Fruit fly (Drosophila melanogaster) whole organism, adult: ENCODE measurements around the gene CG33278.

Experiments used
- CG11617 ChIP-seq: fragments of 200-800 bp; sonication (Bioruptor generic); optimal IDR thresholded peaks from 2 replicates; lab custom pipeline; 2017; ENCODE audit warnings: mild to moderate bottlenecking, missing biosample characterization, missing genetic modification reagents, missing genetic modification characterization
- CG12768 ChIP-seq: fragments of 200-800 bp; sonication (Bioruptor generic); optimal IDR thresholded peaks from 2 replicates; lab custom pipeline; 2017; ENCODE audit warnings: missing biosample characterization, missing genetic modification characterization, mild to moderate bottlenecking, moderate library complexity, missing genetic modification reagents
- CG14711 ChIP-seq: fragments of 200-800 bp; sonication (Bioruptor generic); optimal IDR thresholded peaks from 2 replicates; lab custom pipeline; 2018; ENCODE audit warnings: missing biosample characterization, mild to moderate bottlenecking, missing genetic modification characterization, moderate library complexity
- CG1620 ChIP-seq: fragments of 200-800 bp; sonication (Bioruptor generic); optimal IDR thresholded peaks from 2 replicates; lab custom pipeline; 2016; ENCODE audit warnings: missing biosample characterization, missing genetic modification characterization
- CG33017 ChIP-seq: fragments of 200-800 bp; sonication (Bioruptor generic); optimal IDR thresholded peaks from 2 replicates; lab custom pipeline; 2018; ENCODE audit warnings: missing biosample characterization, mild to moderate bottlenecking, missing genetic modification characterization, moderate library complexity
- CG5204 ChIP-seq: fragments of 200-800 bp; sonication (Bioruptor generic); optimal IDR thresholded peaks from 2 replicates; lab custom pipeline; 2016; ENCODE audit warnings: missing biosample characterization, missing genetic modification characterization
- CG7045 ChIP-seq: fragments of 200-800 bp; sonication (Bioruptor generic); optimal IDR thresholded peaks from 2 replicates; lab custom pipeline; 2017; ENCODE audit warnings: missing biosample characterization, mild to moderate bottlenecking, missing genetic modification characterization
- CG7101 ChIP-seq: fragments of 200-800 bp; sonication (Bioruptor generic); optimal IDR thresholded peaks from 2 replicates; lab custom pipeline; 2018; ENCODE audit warnings: missing biosample characterization, mild to moderate bottlenecking, missing genetic modification characterization, moderate library complexity
- Clk ChIP-seq: fragments of 200-800 bp; sonication (Bioruptor generic); optimal IDR thresholded peaks from 2 replicates; lab custom pipeline; 2017; ENCODE audit warnings: missing biosample characterization, missing genetic modification characterization
- Crg-1 ChIP-seq: fragments of 200-800 bp; sonication (Bioruptor generic); optimal IDR thresholded peaks from 2 replicates; lab custom pipeline; 2016; ENCODE audit warnings: missing biosample characterization, missing genetic modification characterization
- Hr96 ChIP-seq: fragments of 200-800 bp; sonication (Bioruptor generic); optimal IDR thresholded peaks from 2 replicates; lab custom pipeline; 2016; ENCODE audit warnings: missing biosample characterization, missing genetic modification characterization
- Mnt ChIP-seq: fragments of 200-800 bp; sonication (Bioruptor generic); optimal IDR thresholded peaks from 2 replicates; lab custom pipeline; 2016; ENCODE audit warnings: missing biosample characterization, mild to moderate bottlenecking, missing genetic modification characterization
- bab1 ChIP-seq: fragments of 200-800 bp; sonication (Bioruptor generic); optimal IDR thresholded peaks from 3 replicates; lab custom pipeline; 2019; ENCODE audit warnings: missing biosample characterization, mild to moderate bottlenecking, missing genetic modification characterization, moderate library complexity
- cic ChIP-seq: fragments of 200-800 bp; sonication (Bioruptor generic); optimal IDR thresholded peaks from 2 replicates; lab custom pipeline; 2017; ENCODE audit warnings: missing biosample characterization, mild to moderate bottlenecking, missing genetic modification characterization, moderate library complexity
- cnc ChIP-seq, 2 experiments: fragments of >200 bp; optimal IDR thresholded peaks; 2 replicates each; lab custom pipeline; 2017
- kay ChIP-seq: fragments of 200-800 bp; sonication (Bioruptor generic); peaks from one replicate; lab custom pipeline; 2016; ENCODE audit warnings: missing biosample characterization, missing genetic modification characterization, borderline replicate concordance
- ovo ChIP-seq: fragments of 200-800 bp; sonication (Bioruptor generic); optimal IDR thresholded peaks from 2 replicates; lab custom pipeline; 2016; ENCODE audit warnings: missing biosample characterization, missing genetic modification characterization
- pad ChIP-seq: fragments of 200-800 bp; sonication (Bioruptor generic); optimal IDR thresholded peaks from 3 replicates; lab custom pipeline; 2017; ENCODE audit warnings: missing biosample characterization, missing genetic modification characterization, mild to moderate bottlenecking, moderate library complexity, missing genetic modification reagents
- tj ChIP-seq: fragments of 200-800 bp; sonication (Bioruptor generic); optimal IDR thresholded peaks from 3 replicates; lab custom pipeline; 2017; ENCODE audit warnings: missing biosample characterization, mild to moderate bottlenecking, missing genetic modification characterization, moderate library complexity
- toe ChIP-seq: fragments of 200-800 bp; sonication (Bioruptor generic); optimal IDR thresholded peaks from 2 replicates; lab custom pipeline; 2016; ENCODE audit warnings: missing biosample characterization, missing genetic modification characterization

The CG33278 gene

dm6 chr3L:7433325-7433827 is 17.3 kb upstream of the CG33278 start:
- no peak for TF ChIP-seq Clk
- peak; percentile 71 for TF ChIP-seq cic (GFP tag; lab: Kevin White, UChicago)
- no peak for TF ChIP-seq CG7045 (GFP tag; lab: Kevin White, UChicago)
- peak; percentile 46 for TF ChIP-seq tj

DNA sequence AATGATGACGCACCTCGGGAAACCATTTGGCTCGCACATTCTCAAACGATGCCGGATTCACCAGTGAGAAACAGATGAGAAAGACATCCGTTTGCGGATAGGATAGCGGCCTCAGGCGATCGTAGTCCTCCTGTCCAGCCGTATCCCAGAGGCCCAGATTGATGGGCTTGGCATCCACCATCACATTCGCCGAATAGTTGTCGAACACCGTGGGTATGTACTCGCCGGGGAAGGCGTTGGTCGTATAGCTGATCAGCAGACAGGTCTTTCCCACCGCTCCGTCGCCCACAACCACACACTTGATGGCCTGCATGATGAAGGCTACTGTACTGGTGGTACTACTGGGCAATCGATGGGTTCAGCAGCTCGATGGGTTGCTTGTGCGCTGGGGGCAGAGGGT is 16.5 kb upstream of the CG33278 start:
- no peak for TF ChIP-seq bab1 (GFP tag; lab: Kevin White, UChicago)
- no peak for TF ChIP-seq Crg-1 (GFP tag; lab: Kevin White, UChicago)
- no peak for TF ChIP-seq toe
- no peak for TF ChIP-seq cic (GFP tag; lab: Kevin White, UChicago)
- no peak for TF ChIP-seq CG11617 (GFP tag; lab: Kevin White, UChicago)
- no peak for TF ChIP-seq kay
- no peak for TF ChIP-seq Hr96
- TF ChIP-seq CG1620 (GFP tag; lab: Kevin White, UChicago) = no peak

dm6 chr3L:7434715-7435653 is 15.7 kb upstream of the CG33278 start, which contains the start of gene Rac2:
Gene Rac2, minus strand, starts transcription at chr3L:7435190.
- TF ChIP-seq Clk (peak; percentile 11), CG7101 (tag; lab: Kevin White, UChicago) (peak; percentile 41), cnc (optimal IDR thresholded peaks at IDR 0.05; lab: Kevin White, UChicago) (no peak), bab1 (GFP tag; lab: Kevin White, UChicago) (peak; percentile 46), CG11617 (GFP tag; lab: Kevin White, UChicago) (peak; percentile 34), kay (peak; percentile 100), tj (peak; percentile 75), pad (GFP tag; lab: Kevin White, UChicago) (peak; percentile 29), CG1620 (GFP tag; lab: Kevin White, UChicago) (no peak), CG12768 (peak; percentile 4), Crg-1 (GFP tag; lab: Kevin White, UChicago) (no peak), cic (GFP tag; lab: Kevin White, UChicago) (peak; percentile 65), Hr96 (peak; percentile 48), Mnt (GFP tag; lab: Kevin White, UChicago) (peak; percentile 46), CG33017 (no peak), CG14711 (peak; percentile 19), toe (peak; percentile 17), CG7045 (GFP tag; lab: Kevin White, UChicago) (no peak), CG5204 (GFP tag; lab: Kevin White, UChicago) (no peak), ovo (GFP tag; lab: Kevin White, UChicago) (no peak)

DNA sequence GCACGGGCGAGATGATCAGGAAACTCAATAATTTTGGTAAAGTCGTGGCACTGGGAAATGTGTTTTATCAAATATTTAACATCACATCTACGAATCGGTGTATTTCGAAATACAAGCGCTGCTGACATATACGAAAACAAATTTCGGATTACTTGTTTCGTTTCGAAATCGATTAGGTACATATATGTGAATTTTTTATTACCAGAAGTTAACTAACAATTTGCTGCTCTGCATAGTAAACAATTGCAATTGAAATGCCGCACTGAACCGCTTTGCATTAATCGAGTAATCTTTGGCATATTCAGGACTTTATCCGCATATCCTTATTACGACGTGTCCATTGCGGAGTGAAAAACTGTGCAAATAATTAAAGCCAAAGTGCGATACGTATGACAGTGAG is 13.3 kb upstream of the CG33278 start, which contains the start of gene CG14835:
Gene CG14835, minus strand, starts transcription at position 101 of the 400 bp plus-strand sequence.
- TF ChIP-seq CG7045 (GFP tag; lab: Kevin White, UChicago) = no peak
- TF ChIP-seq Hr96 = no peak
- TF ChIP-seq ovo (GFP tag; lab: Kevin White, UChicago) = no peak
- no peak for TF ChIP-seq CG33017
- TF ChIP-seq tj = no peak
- no peak for TF ChIP-seq cnc (optimal IDR thresholded peaks at IDR 0.05; lab: Kevin White, UChicago)
- TF ChIP-seq CG14711 = no peak
- no peak for TF ChIP-seq CG1620 (GFP tag; lab: Kevin White, UChicago)
- no peak for TF ChIP-seq CG7101 (tag; lab: Kevin White, UChicago)

- TF ChIP-seq CG11617 (GFP tag; lab: Kevin White, UChicago) (no peak), toe (no peak), cnc (optimal IDR thresholded peaks at IDR 0.05; lab: Kevin White, UChicago) (no peak), CG7045 (GFP tag; lab: Kevin White, UChicago) (no peak), pad (GFP tag; lab: Kevin White, UChicago) (no peak)
These were observed 11.3 kb upstream of the CG33278 start, which contains the start of gene sphinx1 for dm6 chr3L:7439305-7439704. Gene sphinx1, minus strand, starts transcription at chr3L:7439405.

DNA sequence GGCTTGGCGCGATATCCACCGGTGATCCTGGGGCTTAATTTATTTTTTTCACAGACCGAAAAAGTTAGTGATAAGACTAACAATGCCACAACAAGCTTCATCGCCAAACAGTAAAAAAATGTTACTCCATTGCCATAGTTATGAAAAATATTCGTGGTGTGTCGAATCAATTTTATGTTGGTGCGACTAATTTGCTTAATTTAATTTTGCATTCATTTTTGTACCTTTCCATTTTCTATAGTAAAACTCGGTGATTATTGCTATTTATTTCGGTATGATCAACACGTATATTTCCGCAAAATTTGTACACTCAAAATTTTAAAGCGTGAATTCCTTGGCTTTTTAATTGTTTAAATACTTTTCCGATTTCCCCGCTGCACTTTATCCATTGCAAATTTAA is 10.0 kb upstream of the CG33278 start, which contains the start of gene sphinx2:
Gene sphinx2, minus strand, starts transcription at position 101 of the 400 bp plus-strand sequence.
- TF ChIP-seq cic (GFP tag; lab: Kevin White, UChicago) (no peak), Clk (no peak), ovo (GFP tag; lab: Kevin White, UChicago) (no peak), CG1620 (GFP tag; lab: Kevin White, UChicago) (no peak), CG14711 (no peak)

DNA sequence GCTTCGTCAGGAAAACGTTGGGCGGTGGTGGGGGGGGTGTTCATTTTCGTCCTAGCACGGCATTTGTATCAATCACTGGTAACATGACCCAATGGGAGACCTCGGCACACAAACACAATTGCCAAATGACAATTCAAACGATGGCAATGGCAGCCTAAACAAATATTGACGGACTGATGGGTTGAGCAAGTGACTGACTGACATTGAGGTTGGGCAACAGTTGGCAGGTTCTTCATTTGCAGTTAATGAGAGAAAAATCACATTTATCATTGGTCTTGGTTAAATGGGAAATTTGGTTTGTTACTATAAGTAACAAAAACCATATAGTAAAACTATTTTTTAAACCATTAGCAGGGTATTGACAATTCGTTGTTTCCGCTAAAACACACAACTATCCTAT is 1.6 kb upstream of the CG33278 start:
- TF ChIP-seq Crg-1 (GFP tag; lab: Kevin White, UChicago) (no peak), tj (no peak), cic (GFP tag; lab: Kevin White, UChicago) (no peak), kay (no peak), CG12768 (no peak), ovo (GFP tag; lab: Kevin White, UChicago) (no peak), cnc (optimal IDR thresholded peaks at IDR 0.05; lab: Kevin White, UChicago) (no peak), pad (GFP tag; lab: Kevin White, UChicago) (no peak), CG11617 (GFP tag; lab: Kevin White, UChicago) (no peak), CG7045 (GFP tag; lab: Kevin White, UChicago) (no peak), CG1620 (GFP tag; lab: Kevin White, UChicago) (no peak), CG33017 (no peak), CG5204 (GFP tag; lab: Kevin White, UChicago) (no peak), CG7101 (tag; lab: Kevin White, UChicago) (no peak), toe (no peak)
